Fruit fly (Drosophila melanogaster) whole organism, embryonic: Measurements from ENCODE around the gene Trim9.

Source experiments
- Antp ChIP-seq: fragments of 200-800 bp; sonication (Bioruptor generic); optimal IDR thresholded peaks from 3 replicates; lab custom pipeline; 2016; ENCODE audit warnings: missing biosample characterization, missing genetic modification characterization
- Atf3 ChIP-seq: fragments of 200-800 bp; sonication (Bioruptor generic); optimal IDR thresholded peaks from 3 replicates; lab custom pipeline; 2016; ENCODE audit warnings: missing biosample characterization, missing genetic modification characterization
- B-H2 ChIP-seq: fragments of 200-800 bp; sonication (Bioruptor generic); optimal IDR thresholded peaks from 2 replicates; lab custom pipeline; 2018; ENCODE audit warnings: missing biosample characterization, mild to moderate bottlenecking, missing genetic modification characterization
- Bdp1 ChIP-seq: fragments of 200-800 bp; sonication (Bioruptor generic); optimal IDR thresholded peaks from 3 replicates; lab custom pipeline; 2016; ENCODE audit warnings: missing biosample characterization, missing genetic modification characterization
- CG10147 ChIP-seq: fragments of 200-800 bp; sonication (Bioruptor generic); optimal IDR thresholded peaks from 2 replicates; lab custom pipeline; 2019; ENCODE audit warnings: missing biosample characterization, mild to moderate bottlenecking, missing genetic modification characterization, moderate library complexity
- CG10565 ChIP-seq: fragments of 200-800 bp; sonication (Bioruptor generic); optimal IDR thresholded peaks from 3 replicates; lab custom pipeline; 2016; ENCODE audit warnings: missing biosample characterization, mild to moderate bottlenecking, missing genetic modification characterization
- CG11247 ChIP-seq: fragments of 200-800 bp; sonication (Bioruptor generic); IDR thresholded peaks from 2 replicates; pipeline ENCODE4 v1.3.6; 2022; ENCODE audit warnings: missing biosample characterization, missing genetic modification characterization
- CG12071 ChIP-seq: fragments of 200-800 bp; sonication (Bioruptor generic); optimal IDR thresholded peaks from 3 replicates; lab custom pipeline; 2018; ENCODE audit warnings: missing biosample characterization, mild to moderate bottlenecking, missing genetic modification characterization
- CG12659 ChIP-seq: fragments of 200-800 bp; sonication (Bioruptor generic); optimal IDR thresholded peaks from 3 replicates; lab custom pipeline; 2017; ENCODE audit warnings: mild to moderate bottlenecking, missing biosample characterization, missing genetic modification reagents, missing genetic modification characterization
- CG14441 ChIP-seq: fragments of 200-800 bp; sonication (Bioruptor generic); IDR thresholded peaks from 2 replicates; pipeline ENCODE4 v1.3.6; 2022; ENCODE audit warnings: missing biosample characterization, missing genetic modification characterization
- CG14965 ChIP-seq: fragments of 200-800 bp; sonication (Bioruptor generic); optimal IDR thresholded peaks from 2 replicates; lab custom pipeline; 2016; ENCODE audit warnings: missing biosample characterization, missing genetic modification characterization, borderline replicate concordance
- CG15073 ChIP-seq: fragments of 200-800 bp; sonication (Bioruptor generic); optimal IDR thresholded peaks from 2 replicates; lab custom pipeline; 2016; ENCODE audit warnings: missing biosample characterization, missing genetic modification characterization
- CG15696 ChIP-seq: fragments of 200-800 bp; sonication (Bioruptor generic); optimal IDR thresholded peaks from 2 replicates; lab custom pipeline; 2019; ENCODE audit warnings: missing biosample characterization, mild to moderate bottlenecking, missing genetic modification characterization, moderate library complexity
- CG1647 ChIP-seq: fragments of 200-800 bp; sonication (Bioruptor generic); optimal IDR thresholded peaks from 3 replicates; lab custom pipeline; 2016; ENCODE audit warnings: missing biosample characterization, missing genetic modification characterization
- CG17912 ChIP-seq: fragments of 200-800 bp; sonication (Bioruptor generic); optimal IDR thresholded peaks from 2 replicates; lab custom pipeline; 2018; ENCODE audit warnings: missing biosample characterization, mild to moderate bottlenecking, missing genetic modification characterization
- CG32772 ChIP-seq: fragments of 200-800 bp; sonication (Bioruptor generic); IDR thresholded peaks from 2 replicates; pipeline ENCODE4 v1.3.6; 2022; ENCODE audit warnings: missing biosample characterization, missing genetic modification characterization
- CG7357 ChIP-seq: fragments of 200-800 bp; sonication (Bioruptor generic); IDR thresholded peaks from 3 replicates; pipeline ENCODE4 v1.3.6; 2022; ENCODE audit warnings: missing biosample characterization, missing genetic modification characterization
- CG7372 ChIP-seq: fragments of 200-800 bp; sonication (Bioruptor generic); IDR thresholded peaks from 2 replicates; pipeline ENCODE4 v1.3.6; 2022; ENCODE audit warnings: missing biosample characterization, missing genetic modification characterization
- CG8281 ChIP-seq: fragments of 200-800 bp; sonication (Bioruptor generic); optimal IDR thresholded peaks from 2 replicates; lab custom pipeline; 2018; ENCODE audit warnings: missing biosample characterization, mild to moderate bottlenecking, missing genetic modification characterization, moderate library complexity
- CG8924 ChIP-seq: fragments of 200-800 bp; optimal IDR thresholded peaks from 3 replicates; lab custom pipeline; 2019; ENCODE audit warnings: missing biosample characterization, mild to moderate bottlenecking, missing genetic modification characterization, moderate library complexity
- CG9609 ChIP-seq: fragments of 200-800 bp; sonication (Bioruptor generic); optimal IDR thresholded peaks from 3 replicates; lab custom pipeline; 2016; ENCODE audit warnings: missing biosample characterization, missing genetic modification characterization
- Dad ChIP-seq: fragments of 200-800 bp; sonication (Bioruptor generic); optimal IDR thresholded peaks from 3 replicates; lab custom pipeline; 2016; ENCODE audit warnings: missing biosample characterization, missing genetic modification characterization
- Dref ChIP-seq: fragments of 200-800 bp; sonication (Bioruptor generic); IDR thresholded peaks from 2 replicates; pipeline ENCODE4 v1.3.6; 2022; ENCODE audit warnings: missing biosample characterization, missing genetic modification characterization
- Eip74EF ChIP-seq, 2 experiments: fragments of 200-800 bp in 1 of 2; fragments of >200 bp in 1 of 2; sonication (Bioruptor generic) in 1 of 2; optimal IDR thresholded peaks; 2 replicates each; lab custom pipeline; 2017 to 2019; ENCODE audit warnings: missing biosample characterization in 2 of 2, missing genetic modification characterization in 2 of 2, mild to moderate bottlenecking in 1 of 2, moderate library complexity in 1 of 2
- Elba2 ChIP-seq: fragments of 200-800 bp; sonication (Bioruptor generic); optimal IDR thresholded peaks from 3 replicates; lab custom pipeline; 2016; ENCODE audit warnings: missing biosample characterization, missing genetic modification characterization
- Ets97D ChIP-seq: fragments of 200-800 bp; sonication (Bioruptor generic); optimal IDR thresholded peaks from 3 replicates; lab custom pipeline; 2016; ENCODE audit warnings: missing biosample characterization, missing genetic modification characterization
- Hmx ChIP-seq: fragments of 200-800 bp; sonication (Bioruptor generic); optimal IDR thresholded peaks from 2 replicates; lab custom pipeline; 2016; ENCODE audit warnings: missing biosample characterization, missing genetic modification characterization
- Hr51 ChIP-seq, 2 experiments: fragments of 200-800 bp; sonication (Bioruptor generic); optimal IDR thresholded peaks; 2 replicates in 1 of 2; 3 replicates in 1 of 2; lab custom pipeline; 2016 to 2018; ENCODE audit warnings: missing biosample characterization in 2 of 2, missing genetic modification characterization in 2 of 2, mild to moderate bottlenecking in 1 of 2, moderate library complexity in 1 of 2
- Lpt ChIP-seq: fragments of >200 bp; optimal IDR thresholded peaks from 2 replicates; lab custom pipeline; 2018; ENCODE audit warnings: missing biosample characterization, missing genetic modification characterization
- MESR4 ChIP-seq: fragments of 200-800 bp; sonication (Bioruptor generic); optimal IDR thresholded peaks from 2 replicates; lab custom pipeline; 2018; ENCODE audit warnings: missing biosample characterization, mild to moderate bottlenecking, missing genetic modification characterization, moderate library complexity
- Mad ChIP-seq: fragments of 200-800 bp; sonication (Bioruptor generic); optimal IDR thresholded peaks from 2 replicates; lab custom pipeline; 2016; ENCODE audit warnings: missing biosample characterization, missing genetic modification characterization
- NFAT ChIP-seq: fragments of 200-800 bp; sonication (Bioruptor generic); IDR thresholded peaks from 2 replicates; pipeline ENCODE4 v1.3.6; 2022; ENCODE audit warnings: missing biosample characterization, missing genetic modification characterization
- ab ChIP-seq: fragments of 200-800 bp; sonication (Bioruptor generic); optimal IDR thresholded peaks from 2 replicates; lab custom pipeline; 2016; ENCODE audit warnings: missing biosample characterization, missing genetic modification characterization
- bigmax ChIP-seq: fragments of 200-800 bp; sonication (Bioruptor generic); optimal IDR thresholded peaks from 2 replicates; lab custom pipeline; 2018; ENCODE audit warnings: missing biosample characterization, mild to moderate bottlenecking, missing genetic modification characterization
- br ChIP-seq: fragments of >200 bp; optimal IDR thresholded peaks from 2 replicates; lab custom pipeline; 2017
- dmrt99B ChIP-seq: fragments of 200-800 bp; sonication (Bioruptor generic); optimal IDR thresholded peaks from 2 replicates; lab custom pipeline; 2018; ENCODE audit warnings: missing biosample characterization, mild to moderate bottlenecking, missing genetic modification characterization, moderate library complexity
- fd3F ChIP-seq: fragments of 200-800 bp; sonication (Bioruptor generic); optimal IDR thresholded peaks from 2 replicates; lab custom pipeline; 2018; ENCODE audit warnings: missing biosample characterization, mild to moderate bottlenecking, missing genetic modification characterization, moderate library complexity
- gcm2 ChIP-seq: fragments of 200-800 bp; sonication (Bioruptor generic); optimal IDR thresholded peaks from 2 replicates; lab custom pipeline; 2016; ENCODE audit warnings: missing biosample characterization, missing genetic modification characterization
- grau ChIP-seq: fragments of 200-800 bp; optimal IDR thresholded peaks from 3 replicates; lab custom pipeline; 2019; ENCODE audit warnings: missing biosample characterization, mild to moderate bottlenecking, missing genetic modification characterization, moderate library complexity
- gsb-n ChIP-seq: fragments of 200-800 bp; sonication (Bioruptor generic); optimal IDR thresholded peaks from 3 replicates; lab custom pipeline; 2018; ENCODE audit warnings: missing biosample characterization, mild to moderate bottlenecking, missing genetic modification characterization
- h ChIP-seq: fragments of >200 bp; optimal IDR thresholded peaks from 2 replicates; lab custom pipeline; 2017
- kni ChIP-seq: fragments of 200-800 bp; sonication (Bioruptor generic); optimal IDR thresholded peaks from 3 replicates; lab custom pipeline; 2017; ENCODE audit warnings: mild to moderate bottlenecking, missing biosample characterization, missing genetic modification reagents, missing genetic modification characterization
- lmd ChIP-seq: fragments of 200-800 bp; sonication (Bioruptor generic); IDR thresholded peaks from 2 replicates; pipeline ENCODE4 v1.3.6; 2022; ENCODE audit warnings: missing biosample characterization, missing genetic modification characterization
- luna ChIP-seq: fragments of 200-800 bp; sonication (Bioruptor generic); optimal IDR thresholded peaks from 2 replicates; lab custom pipeline; 2016; ENCODE audit warnings: missing biosample characterization, missing genetic modification characterization
- mirr ChIP-seq: fragments of 200-800 bp; sonication (Bioruptor generic); optimal IDR thresholded peaks from 3 replicates; lab custom pipeline; 2018; ENCODE audit warnings: missing biosample characterization, mild to moderate bottlenecking, missing genetic modification characterization
- peb ChIP-seq: fragments of 200-800 bp; sonication (Bioruptor generic); IDR thresholded peaks from 2 replicates; pipeline ENCODE4 v1.3.6; 2022; ENCODE audit warnings: missing biosample characterization, missing genetic modification characterization
- so ChIP-seq: fragments of 200-800 bp; sonication (Bioruptor generic); IDR thresholded peaks from 3 replicates; pipeline ENCODE4 v1.3.6; 2022; ENCODE audit warnings: missing biosample characterization, missing genetic modification characterization
- tgo ChIP-seq: fragments of 200-800 bp; sonication (Bioruptor generic); IDR thresholded peaks from 3 replicates; pipeline ENCODE4 v1.3.6; 2022; ENCODE audit warnings: missing biosample characterization, missing genetic modification characterization
- tll ChIP-seq, 2 experiments: fragments of 200-800 bp in 1 of 2; fragments of >200 bp in 1 of 2; sonication (Bioruptor generic) in 1 of 2; optimal IDR thresholded peaks; 2 replicates each; lab custom pipeline; 2017 to 2019; ENCODE audit warnings: missing biosample characterization in 2 of 2, missing genetic modification characterization in 2 of 2, mild to moderate bottlenecking in 1 of 2, moderate library complexity in 1 of 2
- ttk ChIP-seq: fragments of 200-800 bp; sonication (Bioruptor generic); IDR thresholded peaks from 2 replicates; pipeline ENCODE4 v2.1.2; 2022; ENCODE audit warnings: missing biosample characterization, missing genetic modification characterization
- vfl ChIP-seq: fragments of 200-800 bp; sonication (Bioruptor generic); optimal IDR thresholded peaks from 2 replicates; lab custom pipeline; 2016; ENCODE audit warnings: missing biosample characterization, missing genetic modification characterization
- wek ChIP-seq: fragments of 200-800 bp; sonication (Bioruptor generic); optimal IDR thresholded peaks from 3 replicates; lab custom pipeline; 2018; ENCODE audit warnings: missing biosample characterization, mild to moderate bottlenecking, missing genetic modification characterization, moderate library complexity

Gene Trim9

dm6 chr2L:10565674-10566073, 21.0 kb downstream of the Trim9 start (continued):
- no peak for TF ChIP-seq kni (GFP tag; lab: Kevin White, UChicago)
- TF ChIP-seq Dad (GFP tag; lab: Kevin White, UChicago) = no peak
- no peak for TF ChIP-seq CG32772 (GFP tag; lab: Robert Waterston, UW)
- TF ChIP-seq Elba2 (GFP tag; lab: Kevin White, UChicago) = no peak
- TF ChIP-seq tgo (GFP tag; lab: Robert Waterston, UW) = peak; percentile 58; the same call in 2 of the 3 replicates
- TF ChIP-seq Mad (GFP tag; lab: Kevin White, UChicago) = no peak
- no peak for TF ChIP-seq ttk (GFP tag; lab: Robert Waterston, UW)
- TF ChIP-seq CG7357 (GFP tag; lab: Robert Waterston, UW) = 0 out of 3 replicates have a peak, but pooled peaks have one; percentile 27
- no peak for TF ChIP-seq br (lab: Kevin White, UChicago)
- TF ChIP-seq so (GFP tag; lab: Robert Waterston, UW) = peak; percentile 68; the same call in 1 of the 3 replicates
- TF ChIP-seq CG8924 = peak; percentile 28
- TF ChIP-seq CG1647 = no peak
- TF ChIP-seq Ets97D (GFP tag; lab: Kevin White, UChicago) = no peak
- TF ChIP-seq gcm2 = no peak
- TF ChIP-seq grau (tag; lab: Kevin White, UChicago) = peak; percentile 59
- TF ChIP-seq CG9609 (GFP tag; lab: Kevin White, UChicago) = peak; percentile 5
- TF ChIP-seq CG10147 (GFP tag; lab: Kevin White, UChicago) = peak; percentile 55
- peak; percentile 19 for TF ChIP-seq fd3F (GFP tag; lab: Kevin White, UChicago)
- peak; percentile 35 for TF ChIP-seq CG12659 (GFP tag; lab: Kevin White, UChicago)
- TF ChIP-seq Antp (GFP tag; lab: Kevin White, UChicago) = peak; percentile 50
- TF ChIP-seq CG8281 (tag; lab: Kevin White, UChicago) = no peak
- peak; percentile 44 for TF ChIP-seq CG12071 (GFP tag; lab: Kevin White, UChicago)
- no peak for TF ChIP-seq MESR4
- TF ChIP-seq dmrt99B = peak; percentile 62
- no peak for TF ChIP-seq mirr (GFP tag; lab: Kevin White, UChicago)
- TF ChIP-seq Dref (GFP tag; lab: Robert Waterston, UW) = no peak
- TF ChIP-seq CG15073 (GFP tag; lab: Kevin White, UChicago) = no peak
- TF ChIP-seq Eip74EF (GFP tag; optimal IDR thresholded peaks at IDR 0.05; lab: Kevin White, UChicago) = no peak
- no peak for TF ChIP-seq wek (GFP tag; lab: Kevin White, UChicago)
- peak; percentile 25 to 54 for TF ChIP-seq Hr51 (GFP tag; optimal IDR thresholded peaks at IDR 0.05; lab: Kevin White, UChicago)
- no peak for TF ChIP-seq h (lab: Kevin White, UChicago)
- no peak for TF ChIP-seq B-H2 (GFP tag; lab: Kevin White, UChicago)
- TF ChIP-seq Lpt (GFP tag; lab: Kevin White, UChicago) = no peak
- no peak for TF ChIP-seq luna
- TF ChIP-seq CG11247 (GFP tag; lab: Robert Waterston, UW) = no peak
- TF ChIP-seq Bdp1 = no peak
- no peak for TF ChIP-seq Atf3 (GFP tag; lab: Kevin White, UChicago)
- no peak for TF ChIP-seq CG14965 (GFP tag; lab: Kevin White, UChicago)
- no peak for TF ChIP-seq peb (GFP tag; lab: Robert Waterston, UW)
- TF ChIP-seq CG7372 (GFP tag; lab: Robert Waterston, UW) = peak; percentile 31; the same call in 1 of the 2 replicates
- TF ChIP-seq CG10565 (GFP tag; lab: Kevin White, UChicago) = no peak
- TF ChIP-seq bigmax (GFP tag; lab: Kevin White, UChicago) = no peak
- peak; percentile 55 for TF ChIP-seq lmd (GFP tag; lab: Robert Waterston, UW)
- no peak for TF ChIP-seq NFAT
- no peak for TF ChIP-seq CG15696 (tag; lab: Kevin White, UChicago)
- TF ChIP-seq tll (GFP tag; optimal IDR thresholded peaks at IDR 0.05; lab: Kevin White, UChicago) = no peak
- TF ChIP-seq CG17912 (GFP tag; lab: Kevin White, UChicago) = no peak
- TF ChIP-seq vfl = peak; percentile 3
- TF ChIP-seq CG14441 (GFP tag; lab: Robert Waterston, UW) = peak; percentile 32; the same call in 1 of the 2 replicates
- TF ChIP-seq ab (GFP tag; lab: Kevin White, UChicago) = no peak
- no peak for TF ChIP-seq gsb-n
- TF ChIP-seq Hmx (GFP tag; lab: Kevin White, UChicago) = no peak
